Fruit fly (Drosophila melanogaster) whole organism, embryonic: Measurements from ENCODE around the gene CG15213.

ENCODE experiments used
- B-H2 ChIP-seq: fragments of 200-800 bp; sonication (Bioruptor generic); optimal IDR thresholded peaks from 2 replicates; lab custom pipeline; 2018; ENCODE audit warnings: missing biosample characterization, mild to moderate bottlenecking, missing genetic modification characterization
- Bteb2 ChIP-seq: fragments of 200-800 bp; sonication (Bioruptor generic); optimal IDR thresholded peaks from 2 replicates; lab custom pipeline; 2016; ENCODE audit warnings: missing biosample characterization, missing genetic modification characterization
- CG1024 ChIP-seq: fragments of 200-800 bp; sonication (Bioruptor generic); IDR thresholded peaks from 2 replicates; pipeline ENCODE4 v1.3.6; 2022; ENCODE audit warnings: missing biosample characterization, missing genetic modification characterization
- CG10366 ChIP-seq: fragments of 200-800 bp; sonication (Bioruptor generic); IDR thresholded peaks from 2 replicates; pipeline ENCODE4 v1.3.6; 2022; ENCODE audit warnings: missing biosample characterization, missing genetic modification characterization
- CG10431 ChIP-seq: fragments of 200-800 bp; sonication (Bioruptor generic); optimal IDR thresholded peaks from 3 replicates; lab custom pipeline; 2018; ENCODE audit warnings: missing biosample characterization, mild to moderate bottlenecking, missing genetic modification characterization
- CG11504 ChIP-seq: fragments of 200-800 bp; sonication (Bioruptor generic); optimal IDR thresholded peaks from 3 replicates; lab custom pipeline; 2019; ENCODE audit warnings: missing biosample characterization, mild to moderate bottlenecking, missing genetic modification characterization, moderate library complexity
- CG11695 ChIP-seq: fragments of 200-800 bp; sonication (Bioruptor generic); IDR thresholded peaks from 3 replicates; pipeline ENCODE4 v1.3.6; 2022; ENCODE audit warnings: missing biosample characterization, missing genetic modification characterization
- CG12299 ChIP-seq: fragments of 200-800 bp; sonication (Bioruptor generic); optimal IDR thresholded peaks from 2 replicates; lab custom pipeline; 2018; ENCODE audit warnings: missing biosample characterization, mild to moderate bottlenecking, missing genetic modification characterization
- CG12659 ChIP-seq: fragments of 200-800 bp; sonication (Bioruptor generic); optimal IDR thresholded peaks from 3 replicates; lab custom pipeline; 2017; ENCODE audit warnings: mild to moderate bottlenecking, missing biosample characterization, missing genetic modification reagents, missing genetic modification characterization
- CG13624 ChIP-seq: fragments of 200-800 bp; sonication (Bioruptor generic); optimal IDR thresholded peaks from 2 replicates; lab custom pipeline; 2016; ENCODE audit warnings: missing biosample characterization, missing genetic modification characterization
- CG14965 ChIP-seq: fragments of 200-800 bp; sonication (Bioruptor generic); optimal IDR thresholded peaks from 2 replicates; lab custom pipeline; 2016; ENCODE audit warnings: missing biosample characterization, missing genetic modification characterization, borderline replicate concordance
- CG1603 ChIP-seq: fragments of 200-800 bp; sonication (Bioruptor generic); optimal IDR thresholded peaks from 2 replicates; lab custom pipeline; 2019; ENCODE audit warnings: missing biosample characterization, mild to moderate bottlenecking, missing genetic modification characterization, moderate library complexity
- CG30020 ChIP-seq: fragments of 200-800 bp; optimal IDR thresholded peaks from 2 replicates; lab custom pipeline; 2019; ENCODE audit warnings: missing biosample characterization, mild to moderate bottlenecking, missing genetic modification characterization, moderate library complexity
- CG32532 ChIP-seq: fragments of 200-800 bp; sonication (Bioruptor generic); IDR thresholded peaks from 2 replicates; pipeline ENCODE4 v1.3.6; 2022; ENCODE audit warnings: missing biosample characterization, missing genetic modification characterization
- CG34422 ChIP-seq: fragments of 200-800 bp; sonication (Bioruptor generic); IDR thresholded peaks from 3 replicates; pipeline ENCODE4 v1.3.6; 2022; ENCODE audit warnings: missing biosample characterization, missing genetic modification characterization
- CG42726 ChIP-seq: fragments of 200-800 bp; sonication (Bioruptor generic); IDR thresholded peaks from 2 replicates; pipeline ENCODE4 v1.3.6; 2022; ENCODE audit warnings: missing biosample characterization, missing genetic modification characterization; ENCODE audit not compliant: partially characterized antibody
- CG4617 ChIP-seq: fragments of 200-800 bp; sonication (Bioruptor generic); optimal IDR thresholded peaks from 3 replicates; lab custom pipeline; 2016; ENCODE audit warnings: missing biosample characterization, missing genetic modification characterization, borderline replicate concordance
- CG6254 ChIP-seq: fragments of 200-800 bp; sonication (Bioruptor generic); optimal IDR thresholded peaks from 3 replicates; lab custom pipeline; 2017; ENCODE audit warnings: mild to moderate bottlenecking, missing biosample characterization, missing genetic modification reagents, missing genetic modification characterization
- CG8290 ChIP-seq, 3 experiments: fragments of 200-800 bp; sonication (Bioruptor generic); optimal IDR thresholded peaks; 2 replicates each; lab custom pipeline; 2016 to 2019; ENCODE audit warnings: missing biosample characterization in 3 of 3, missing genetic modification characterization in 3 of 3, mild to moderate bottlenecking in 2 of 3, moderate library complexity in 1 of 3
- CG8478 ChIP-seq: fragments of >200 bp; optimal IDR thresholded peaks from 2 replicates; lab custom pipeline; 2018
- CG8765 ChIP-seq: fragments of 200-800 bp; sonication (Bioruptor generic); IDR thresholded peaks from 2 replicates; pipeline ENCODE4 v1.3.6; 2022; ENCODE audit warnings: missing biosample characterization, missing genetic modification characterization
- CG8924 ChIP-seq: fragments of 200-800 bp; optimal IDR thresholded peaks from 3 replicates; lab custom pipeline; 2019; ENCODE audit warnings: missing biosample characterization, mild to moderate bottlenecking, missing genetic modification characterization, moderate library complexity
- Dad ChIP-seq: fragments of 200-800 bp; sonication (Bioruptor generic); optimal IDR thresholded peaks from 3 replicates; lab custom pipeline; 2016; ENCODE audit warnings: missing biosample characterization, missing genetic modification characterization
- Dek ChIP-seq: fragments of 200-800 bp; sonication (Bioruptor generic); optimal IDR thresholded peaks from 3 replicates; lab custom pipeline; 2019; ENCODE audit warnings: missing biosample characterization, mild to moderate bottlenecking, missing genetic modification characterization, moderate library complexity
- Dp ChIP-seq: fragments of 200-800 bp; sonication (Bioruptor generic); optimal IDR thresholded peaks from 2 replicates; lab custom pipeline; 2018; ENCODE audit warnings: missing biosample characterization, mild to moderate bottlenecking, missing genetic modification characterization, moderate library complexity
- Dref ChIP-seq: fragments of 200-800 bp; sonication (Bioruptor generic); IDR thresholded peaks from 2 replicates; pipeline ENCODE4 v1.3.6; 2022; ENCODE audit warnings: missing biosample characterization, missing genetic modification characterization
- E2f2 ChIP-seq: fragments of 200-800 bp; sonication (Bioruptor generic); IDR thresholded peaks from 2 replicates; pipeline ENCODE4 v1.3.6; 2022; ENCODE audit warnings: missing biosample characterization, missing genetic modification characterization
- Ets97D ChIP-seq: fragments of 200-800 bp; sonication (Bioruptor generic); optimal IDR thresholded peaks from 3 replicates; lab custom pipeline; 2016; ENCODE audit warnings: missing biosample characterization, missing genetic modification characterization
- HmgD ChIP-seq: fragments of 200-800 bp; sonication (Bioruptor generic); optimal IDR thresholded peaks from 3 replicates; lab custom pipeline; 2016; ENCODE audit warnings: missing biosample characterization, missing genetic modification characterization
- HmgZ ChIP-seq: fragments of 200-800 bp; sonication (Bioruptor generic); optimal IDR thresholded peaks from 2 replicates; lab custom pipeline; 2018; ENCODE audit warnings: missing biosample characterization, mild to moderate bottlenecking, missing genetic modification characterization
- Hr3 ChIP-seq: fragments of 200-800 bp; sonication (Bioruptor generic); optimal IDR thresholded peaks from 3 replicates; lab custom pipeline; 2016; ENCODE audit warnings: missing biosample characterization, missing genetic modification characterization
- MBD-R2 ChIP-seq: fragments of 200-800 bp; sonication (Bioruptor generic); IDR thresholded peaks from 2 replicates; pipeline ENCODE4 v1.3.6; 2022; ENCODE audit warnings: missing biosample characterization, missing genetic modification characterization
- MESR4 ChIP-seq: fragments of 200-800 bp; sonication (Bioruptor generic); optimal IDR thresholded peaks from 2 replicates; lab custom pipeline; 2018; ENCODE audit warnings: missing biosample characterization, mild to moderate bottlenecking, missing genetic modification characterization, moderate library complexity
- Med ChIP-seq: fragments of 200-800 bp; sonication (Bioruptor generic); peaks from one replicate; lab custom pipeline; 2016; ENCODE audit warnings: missing biosample characterization, missing genetic modification characterization, mild to moderate bottlenecking, inconsistent platforms, moderate library complexity
- Nf-YA ChIP-seq: fragments of 200-800 bp; sonication (Bioruptor generic); IDR thresholded peaks from 2 replicates; pipeline ENCODE4 v1.3.6; 2022; ENCODE audit warnings: missing biosample characterization, missing genetic modification characterization
- Pdp1 ChIP-seq, 2 experiments: fragments of 200-800 bp; sonication (Bioruptor generic); optimal IDR thresholded peaks; 3 replicates each; lab custom pipeline; 2016; ENCODE audit warnings: missing biosample characterization in 2 of 2, missing genetic modification characterization in 2 of 2, mild to moderate bottlenecking in 1 of 2, moderate library complexity in 1 of 2
- Rfx ChIP-seq: fragments of 200-800 bp; sonication (Bioruptor generic); IDR thresholded peaks from 2 replicates; pipeline ENCODE4 v1.3.6; 2022; ENCODE audit warnings: missing biosample characterization, missing genetic modification characterization
- bigmax ChIP-seq: fragments of 200-800 bp; sonication (Bioruptor generic); optimal IDR thresholded peaks from 2 replicates; lab custom pipeline; 2018; ENCODE audit warnings: missing biosample characterization, mild to moderate bottlenecking, missing genetic modification characterization
- br ChIP-seq: fragments of >200 bp; optimal IDR thresholded peaks from 2 replicates; lab custom pipeline; 2017
- fd102C ChIP-seq: fragments of 200-800 bp; sonication (Bioruptor generic); optimal IDR thresholded peaks from 2 replicates; lab custom pipeline; 2018; ENCODE audit warnings: missing biosample characterization, mild to moderate bottlenecking, missing genetic modification characterization, moderate library complexity
- fu2 ChIP-seq: fragments of 200-800 bp; sonication (Bioruptor generic); optimal IDR thresholded peaks from 2 replicates; lab custom pipeline; 2016; ENCODE audit warnings: missing biosample characterization, missing genetic modification characterization
- gem ChIP-seq: fragments of 200-800 bp; sonication (Bioruptor generic); optimal IDR thresholded peaks from 2 replicates; lab custom pipeline; 2019; ENCODE audit warnings: missing biosample characterization, mild to moderate bottlenecking, missing genetic modification characterization, moderate library complexity
- kay ChIP-seq: fragments of 200-800 bp; sonication (Bioruptor generic); optimal IDR thresholded peaks from 2 replicates; lab custom pipeline; 2016; ENCODE audit warnings: missing biosample characterization, missing genetic modification characterization
- ken ChIP-seq: fragments of 200-800 bp; sonication (Bioruptor generic); IDR thresholded peaks from 3 replicates; pipeline ENCODE4 v1.3.6; 2022; ENCODE audit warnings: missing biosample characterization, missing genetic modification characterization
- nerfin-2 ChIP-seq: fragments of 200-800 bp; sonication (Bioruptor generic); IDR thresholded peaks from 2 replicates; pipeline ENCODE4 v1.3.6; 2022; ENCODE audit warnings: missing biosample characterization, missing genetic modification characterization; ENCODE audit not compliant: partially characterized antibody
- peb ChIP-seq: fragments of 200-800 bp; sonication (Bioruptor generic); IDR thresholded peaks from 2 replicates; pipeline ENCODE4 v1.3.6; 2022; ENCODE audit warnings: missing biosample characterization, missing genetic modification characterization
- pzg ChIP-seq: fragments of 200-800 bp; sonication (Bioruptor generic); optimal IDR thresholded peaks from 3 replicates; lab custom pipeline; 2018; ENCODE audit warnings: missing biosample characterization, mild to moderate bottlenecking, missing genetic modification characterization, moderate library complexity
- sd ChIP-seq: fragments of 200-800 bp; sonication (Bioruptor generic); optimal IDR thresholded peaks from 3 replicates; lab custom pipeline; 2018; ENCODE audit warnings: missing biosample characterization, mild to moderate bottlenecking, missing genetic modification characterization, moderate library complexity
- stwl ChIP-seq: fragments of 200-800 bp; sonication (Bioruptor generic); optimal IDR thresholded peaks from 3 replicates; lab custom pipeline; 2018; ENCODE audit warnings: missing biosample characterization, mild to moderate bottlenecking, missing genetic modification characterization, moderate library complexity
- zfh1 ChIP-seq: fragments of 200-800 bp; sonication (Bioruptor generic); IDR thresholded peaks from 3 replicates; pipeline ENCODE4 v1.3.6; 2022; ENCODE audit warnings: missing biosample characterization, missing genetic modification characterization
- zfh2 ChIP-seq: fragments of 200-800 bp; sonication (Bioruptor generic); optimal IDR thresholded peaks from 2 replicates; lab custom pipeline; 2016; ENCODE audit warnings: missing biosample characterization, missing genetic modification characterization

The CG15213 gene

dm6 chr3L:5136123-5136522 is 3.1 kb upstream of the CG15213 start, which contains the start of the genes CG10674 and CG4611 (continued):
- TF ChIP-seq Rfx = peak; percentile 24; the same call in 1 of the 2 replicates
- TF ChIP-seq Nf-YA = no peak
- no peak for TF ChIP-seq CG1024 (GFP tag; lab: Robert Waterston, UW)
- no peak for TF ChIP-seq CG14965 (GFP tag; lab: Kevin White, UChicago)
- TF ChIP-seq Ets97D (GFP tag; lab: Kevin White, UChicago) = peak; percentile 26
- TF ChIP-seq MBD-R2 (GFP tag; lab: Robert Waterston, UW) = peak; percentile 97
- TF ChIP-seq CG13624 (GFP tag; lab: Kevin White, UChicago) = peak; percentile 6
- peak; percentile 13 for TF ChIP-seq Dad (GFP tag; lab: Kevin White, UChicago)
- TF ChIP-seq CG34422 (GFP tag; lab: Robert Waterston, UW) = peak; percentile 33; the same call in 1 of the 3 replicates
- TF ChIP-seq CG32532 (GFP tag; lab: Robert Waterston, UW) = 0 out of 2 replicates have a peak, but pooled peaks have one; percentile 8
- no peak for TF ChIP-seq CG8765 (GFP tag; lab: Robert Waterston, UW)
- no peak for TF ChIP-seq CG6254 (GFP tag; lab: Kevin White, UChicago)
- no peak for TF ChIP-seq ken
- peak; percentile 73 for TF ChIP-seq MESR4 (GFP tag; lab: Kevin White, UChicago)
- TF ChIP-seq CG8924 (tag; lab: Kevin White, UChicago) = no peak
- TF ChIP-seq CG11504 (tag; lab: Kevin White, UChicago) = no peak
- TF ChIP-seq E2f2 (GFP tag; lab: Robert Waterston, UW) = peak; percentile 65
- no peak for TF ChIP-seq fd102C
- no peak for TF ChIP-seq br (lab: Kevin White, UChicago)
- TF ChIP-seq Med = peak; percentile 70
- TF ChIP-seq zfh1 (GFP tag; lab: Robert Waterston, UW) = no peak
- TF ChIP-seq CG8290 (GFP tag; optimal IDR thresholded peaks at IDR 0.05; lab: Kevin White, UChicago) = no peak
- TF ChIP-seq CG8290 (tag; optimal IDR thresholded peaks at IDR 0.05; lab: Kevin White, UChicago) = no peak
- peak; percentile 55 for TF ChIP-seq CG12659 (GFP tag; lab: Kevin White, UChicago)
- TF ChIP-seq CG10366 = no peak
- TF ChIP-seq CG8478 (lab: Kevin White, UChicago) = no peak
- no peak for TF ChIP-seq peb (GFP tag; lab: Robert Waterston, UW)
- TF ChIP-seq Dref (GFP tag; lab: Robert Waterston, UW) = 0 out of 2 replicates have a peak, but pooled peaks have one; percentile 29
- no peak for TF ChIP-seq Bteb2 (GFP tag; lab: Kevin White, UChicago)
- no peak for TF ChIP-seq CG10431 (GFP tag; lab: Kevin White, UChicago)
- TF ChIP-seq fu2 = no peak
- TF ChIP-seq B-H2 (GFP tag; lab: Kevin White, UChicago) = no peak
- no peak for TF ChIP-seq CG30020 (tag; lab: Kevin White, UChicago)
- peak; percentile 43 for TF ChIP-seq HmgZ
- TF ChIP-seq HmgD (GFP tag; lab: Kevin White, UChicago) = no peak
- TF ChIP-seq zfh2 (GFP tag; lab: Kevin White, UChicago) = no peak
- no peak for TF ChIP-seq kay (GFP tag; lab: Kevin White, UChicago)
- peak; percentile 39 for TF ChIP-seq CG1603 (tag; lab: Kevin White, UChicago)
- no peak for TF ChIP-seq Dek
- no peak for TF ChIP-seq nerfin-2 (GFP tag; lab: Robert Waterston, UW)
- TF ChIP-seq CG42726 (GFP tag; lab: Robert Waterston, UW) = no peak
- TF ChIP-seq Dp (GFP tag; lab: Kevin White, UChicago) = peak; percentile 56
- no peak for TF ChIP-seq CG12299 (tag; lab: Kevin White, UChicago)
- no peak for TF ChIP-seq gem (tag; lab: Kevin White, UChicago)
- TF ChIP-seq Hr3 (GFP tag; lab: Kevin White, UChicago) = peak; percentile 57
- TF ChIP-seq bigmax (GFP tag; lab: Kevin White, UChicago) = no peak
- peak; percentile 60 for TF ChIP-seq pzg (GFP tag; lab: Kevin White, UChicago)
- peak; percentile 68 for TF ChIP-seq sd
- TF ChIP-seq CG4617 (GFP tag; lab: Kevin White, UChicago) = peak; percentile 75
- no peak for TF ChIP-seq CG11695 (GFP tag; lab: Robert Waterston, UW)
- peak in 1 of 2 experiments; percentile 56 for TF ChIP-seq Pdp1 (GFP tag; optimal IDR thresholded peaks at IDR 0.05; lab: Kevin White, UChicago)
- peak; percentile 39 for TF ChIP-seq stwl (tag; lab: Kevin White, UChicago)
